Fruit fly (Drosophila melanogaster) whole organism, pupa: ENCODE results near the gene CG11398.

Experiments used
- CG10348 ChIP-seq: fragments of 200-800 bp; sonication (Bioruptor generic); IDR thresholded peaks from 2 replicates; pipeline ENCODE4 v1.3.6; 2022; ENCODE audit warnings: missing biosample characterization, missing genetic modification characterization
- CG12605 ChIP-seq: fragments of 200-800 bp; sonication (Bioruptor generic); IDR thresholded peaks from 2 replicates; pipeline ENCODE4 v1.3.6; 2022; ENCODE audit warnings: missing biosample characterization, missing genetic modification characterization
- CG13204 ChIP-seq: fragments of 200-800 bp; sonication (Bioruptor generic); optimal IDR thresholded peaks from 2 replicates; lab custom pipeline; 2018; ENCODE audit warnings: missing biosample characterization, mild to moderate bottlenecking, missing genetic modification characterization, moderate library complexity
- CG14655 ChIP-seq: fragments of 200-800 bp; sonication (Bioruptor generic); optimal IDR thresholded peaks from 3 replicates; lab custom pipeline; 2017; ENCODE audit warnings: mild to moderate bottlenecking, missing biosample characterization, missing genetic modification reagents, missing genetic modification characterization
- CG15710 ChIP-seq: fragments of 200-800 bp; sonication (Bioruptor generic); optimal IDR thresholded peaks from 2 replicates; lab custom pipeline; 2018; ENCODE audit warnings: missing biosample characterization, mild to moderate bottlenecking, missing genetic modification characterization, moderate library complexity
- CG17806 ChIP-seq: fragments of 200-800 bp; sonication (Bioruptor generic); optimal IDR thresholded peaks from 2 replicates; lab custom pipeline; 2018; ENCODE audit warnings: missing biosample characterization, mild to moderate bottlenecking, missing genetic modification characterization, moderate library complexity
- CG32121 ChIP-seq: fragments of 200-800 bp; sonication (Bioruptor generic); IDR thresholded peaks from 2 replicates; pipeline ENCODE4 v1.3.6; 2022; ENCODE audit warnings: missing biosample characterization, missing genetic modification characterization
- CG34367 ChIP-seq: fragments of 200-800 bp; sonication (Bioruptor generic); optimal IDR thresholded peaks from 2 replicates; lab custom pipeline; 2018; ENCODE audit warnings: missing biosample characterization, mild to moderate bottlenecking, missing genetic modification characterization
- CG4496 ChIP-seq: fragments of 200-800 bp; sonication (Bioruptor generic); IDR thresholded peaks from 3 replicates; pipeline ENCODE4 v1.3.6; 2022; ENCODE audit warnings: missing biosample characterization, missing genetic modification characterization
- CG8159 ChIP-seq: fragments of 200-800 bp; sonication (Bioruptor generic); optimal IDR thresholded peaks from 3 replicates; lab custom pipeline; 2018; ENCODE audit warnings: missing biosample characterization, mild to moderate bottlenecking, missing genetic modification characterization, moderate library complexity
- CG8301 ChIP-seq: fragments of 200-800 bp; sonication (Bioruptor generic); optimal IDR thresholded peaks from 2 replicates; lab custom pipeline; 2018; ENCODE audit warnings: missing biosample characterization, mild to moderate bottlenecking, missing genetic modification characterization
- CG9948 ChIP-seq: fragments of 200-800 bp; sonication (Bioruptor generic); optimal IDR thresholded peaks from 2 replicates; lab custom pipeline; 2018; ENCODE audit warnings: missing biosample characterization, mild to moderate bottlenecking, missing genetic modification characterization, moderate library complexity
- D1 ChIP-seq: fragments of 200-800 bp; sonication (Bioruptor generic); optimal IDR thresholded peaks from 2 replicates; lab custom pipeline; 2018; ENCODE audit warnings: missing biosample characterization, mild to moderate bottlenecking, missing genetic modification characterization, moderate library complexity
- EcR ChIP-seq: fragments of 200-800 bp; sonication (Bioruptor generic); optimal IDR thresholded peaks from 3 replicates; lab custom pipeline; 2019; ENCODE audit warnings: missing biosample characterization, missing genetic modification characterization, mild to moderate bottlenecking, moderate library complexity, missing genetic modification reagents
- Ets98B ChIP-seq: fragments of 200-800 bp; sonication (Bioruptor generic); IDR thresholded peaks from 2 replicates; pipeline ENCODE4 v1.3.6; 2022; ENCODE audit warnings: missing biosample characterization, missing genetic modification characterization
- Pif1A ChIP-seq: fragments of 200-800 bp; sonication (Bioruptor generic); optimal IDR thresholded peaks from 3 replicates; lab custom pipeline; 2016; ENCODE audit warnings: missing biosample characterization, missing genetic modification characterization
- Pif1B ChIP-seq: fragments of 200-800 bp; sonication (Bioruptor generic); optimal IDR thresholded peaks from 3 replicates; lab custom pipeline; 2016; ENCODE audit warnings: missing biosample characterization, missing genetic modification characterization
- Snoo ChIP-seq: fragments of 200-800 bp; sonication (Bioruptor generic); optimal IDR thresholded peaks from 3 replicates; lab custom pipeline; 2017; ENCODE audit warnings: missing biosample characterization, mild to moderate bottlenecking, missing genetic modification characterization, inconsistent platforms
- fd96Ca ChIP-seq: fragments of 200-800 bp; sonication (Bioruptor generic); IDR thresholded peaks from 3 replicates; pipeline ENCODE4 v1.3.6; 2022; ENCODE audit warnings: missing biosample characterization, missing genetic modification characterization
- gl ChIP-seq: fragments of 200-800 bp; sonication (Bioruptor generic); optimal IDR thresholded peaks from 2 replicates; lab custom pipeline; 2018; ENCODE audit warnings: missing biosample characterization, mild to moderate bottlenecking, missing genetic modification characterization
- rn ChIP-seq: fragments of 200-800 bp; sonication (Bioruptor generic); IDR thresholded peaks from 2 replicates; pipeline ENCODE4 v1.3.6; 2022; ENCODE audit warnings: missing biosample characterization, missing genetic modification characterization

The CG11398 gene

dm6 chrX:1203477-1203876 lies 11.5 kb downstream of the CG11398 start, which contains the start of gene CG11381:
TSS of gene CG11381 (plus strand) at chrX:1203777.
- TF ChIP-seq Ets98B (GFP tag; lab: Robert Waterston, UW): no peak
- TF ChIP-seq Pif1B: no peak
- no peak for TF ChIP-seq EcR (GFP tag; lab: Kevin White, UChicago)
- no peak for TF ChIP-seq CG17806 (tag; lab: Kevin White, UChicago)
- TF ChIP-seq CG32121 (GFP tag; lab: Robert Waterston, UW): no peak
- no peak for TF ChIP-seq CG9948

- no peak for TF ChIP-seq CG34367
- no peak for TF ChIP-seq CG10348 (GFP tag; lab: Robert Waterston, UW)
- TF ChIP-seq EcR (GFP tag; lab: Kevin White, UChicago): no peak
- no peak for TF ChIP-seq CG8301 (tag; lab: Kevin White, UChicago)
- no peak for TF ChIP-seq Pif1A (GFP tag; lab: Kevin White, UChicago)
- TF ChIP-seq CG13204 (GFP tag; lab: Kevin White, UChicago): no peak
- TF ChIP-seq rn: no peak
- TF ChIP-seq CG9948: no peak
- TF ChIP-seq Snoo: no peak
- no peak for TF ChIP-seq CG17806 (tag; lab: Kevin White, UChicago)
- no peak for TF ChIP-seq CG32121 (GFP tag; lab: Robert Waterston, UW)
- TF ChIP-seq CG12605 (GFP tag; lab: Robert Waterston, UW): no peak
- no peak for TF ChIP-seq CG4496 (GFP tag; lab: Robert Waterston, UW)
Measured at dm6 chrX:1199246-1199645, 15.7 kb downstream of the CG11398 start, which contains the start of gene CG14625. TSS of gene CG14625 (plus strand) at chrX:1199546.

dm6 chrX:1197862-1198261 lies 17.1 kb downstream of the CG11398 start:
- TF ChIP-seq CG4496 (GFP tag; lab: Robert Waterston, UW) (no peak), Ets98B (GFP tag; lab: Robert Waterston, UW) (peak; percentile 38; the same call in 1 of the 2 replicates)

dm6 chrX:1191008-1191407 lies 23.9 kb downstream of the CG11398 start, which contains the start of gene CG11380:
TSS of gene CG11380 (plus strand) at chrX:1191308.
- TF ChIP-seq CG13204 (GFP tag; lab: Kevin White, UChicago): no peak
- TF ChIP-seq rn: no peak
- TF ChIP-seq Pif1B: no peak
- TF ChIP-seq CG17806 (tag; lab: Kevin White, UChicago): no peak
- no peak for TF ChIP-seq CG15710 (tag; lab: Kevin White, UChicago)
- TF ChIP-seq CG8159 (tag; lab: Kevin White, UChicago): no peak
- no peak; the same call in 1 of the 2 replicates for TF ChIP-seq Ets98B (GFP tag; lab: Robert Waterston, UW)
- no peak for TF ChIP-seq fd96Ca (GFP tag; lab: Robert Waterston, UW)
- no peak for TF ChIP-seq CG8301 (tag; lab: Kevin White, UChicago)
- TF ChIP-seq D1 (tag; lab: Kevin White, UChicago): no peak

- TF ChIP-seq Snoo: no peak
- no peak for TF ChIP-seq CG8301 (tag; lab: Kevin White, UChicago)
- TF ChIP-seq CG14655 (GFP tag; lab: Kevin White, UChicago): no peak
- no peak for TF ChIP-seq CG8159 (tag; lab: Kevin White, UChicago)
- TF ChIP-seq CG9948: no peak
Measured at dm6 chrX:1184478-1184877, 30.5 kb downstream of the CG11398 start, which contains the start of gene CG14626. TSS of gene CG14626 (plus strand) at chrX:1184778.

- TF ChIP-seq Ets98B (GFP tag; lab: Robert Waterston, UW): no peak
- no peak for TF ChIP-seq CG17806 (tag; lab: Kevin White, UChicago)
- TF ChIP-seq CG8301 (tag; lab: Kevin White, UChicago): no peak
- TF ChIP-seq CG4496 (GFP tag; lab: Robert Waterston, UW): no peak
- no peak for TF ChIP-seq CG15710 (tag; lab: Kevin White, UChicago)
- TF ChIP-seq Pif1A (GFP tag; lab: Kevin White, UChicago): no peak
- TF ChIP-seq CG14655 (GFP tag; lab: Kevin White, UChicago): no peak
- no peak for TF ChIP-seq Snoo
- TF ChIP-seq CG12605 (GFP tag; lab: Robert Waterston, UW): no peak
- no peak for TF ChIP-seq Pif1B
- no peak for TF ChIP-seq gl (tag; lab: Kevin White, UChicago)
- no peak for TF ChIP-seq fd96Ca (GFP tag; lab: Robert Waterston, UW)
- TF ChIP-seq EcR (GFP tag; lab: Kevin White, UChicago): no peak
- no peak for TF ChIP-seq CG8159 (tag; lab: Kevin White, UChicago)
Measured at dm6 chrX:1183742-1184141, 31.2 kb downstream of the CG11398 start.

dm6 chrX:1181320-1181719 lies 33.6 kb downstream of the CG11398 start, which contains the start of gene CG14627:
TSS of gene CG14627 (plus strand) at chrX:1181620.
- TF ChIP-seq CG13204 (GFP tag; lab: Kevin White, UChicago): no peak
- TF ChIP-seq CG15710 (tag; lab: Kevin White, UChicago): no peak
- TF ChIP-seq CG10348 (GFP tag; lab: Robert Waterston, UW): no peak
- no peak for TF ChIP-seq CG4496 (GFP tag; lab: Robert Waterston, UW)
- TF ChIP-seq fd96Ca (GFP tag; lab: Robert Waterston, UW): no peak
- no peak for TF ChIP-seq CG8159 (tag; lab: Kevin White, UChicago)
- TF ChIP-seq CG32121 (GFP tag; lab: Robert Waterston, UW): no peak
- TF ChIP-seq Pif1B: no peak
- TF ChIP-seq Ets98B (GFP tag; lab: Robert Waterston, UW): no peak
- no peak for TF ChIP-seq CG34367
- no peak for TF ChIP-seq Snoo
- TF ChIP-seq rn: no peak
- TF ChIP-seq CG17806 (tag; lab: Kevin White, UChicago): no peak
- no peak for TF ChIP-seq CG14655 (GFP tag; lab: Kevin White, UChicago)
- no peak for TF ChIP-seq Pif1A (GFP tag; lab: Kevin White, UChicago)
